Worm (Caenorhabditis elegans) whole organism, early embryonic: ENCODE data around the gene K08C7.7.
"Not testable (repeated sequence)": the region's sequence is repeated elsewhere in the genome, so short reads cannot be mapped to it uniquely, and the experiment has no call there.

Source experiments
- B0310.2 ChIP-seq: sonication (generic microtip); optimal IDR thresholded peaks from 2 replicates; lab custom pipeline; 2016; ENCODE audit warnings: mild to moderate bottlenecking, missing genetic modification characterization, missing compliant biosample characterization
- F13C5.2 ChIP-seq: sonication (generic microtip); optimal IDR thresholded peaks from 2 replicates; lab custom pipeline; 2017; ENCODE audit warnings: mild to moderate bottlenecking, missing genetic modification characterization, inconsistent platforms, missing compliant biosample characterization
- aly-1 ChIP-seq: sonication (generic microtip); optimal IDR thresholded peaks from 2 replicates; lab custom pipeline; 2016; ENCODE audit warnings: missing genetic modification characterization, missing compliant biosample characterization
- ama-1 ChIP-seq: fragments of 150-350 bp; optimal IDR thresholded peaks from 2 replicates; lab custom pipeline; 2014
- ceh-13 ChIP-seq: fragments of 200-800 bp; sonication (Bioruptor generic); optimal IDR thresholded peaks from 2 replicates; lab custom pipeline; 2018; ENCODE audit warnings: mild to moderate bottlenecking, missing genetic modification characterization, missing compliant biosample characterization
- ceh-36 ChIP-seq: sonication (generic microtip); optimal IDR thresholded peaks from 2 replicates; lab custom pipeline; 2016; ENCODE audit warnings: missing genetic modification characterization, inconsistent platforms, missing compliant biosample characterization
- ets-7 ChIP-seq: sonication (generic microtip); optimal IDR thresholded peaks from 2 replicates; lab custom pipeline; 2016; ENCODE audit warnings: missing genotype, missing genetic modification characterization, missing compliant biosample characterization
- flt-1 ChIP-seq: fragments of 200-800 bp; sonication (Bioruptor generic); IDR thresholded peaks from 2 replicates; pipeline ENCODE4 v1.3.6; 2022; ENCODE audit warnings: missing genetic modification characterization, missing compliant biosample characterization
- hmbx-1 ChIP-seq: sonication (generic microtip); optimal IDR thresholded peaks from 2 replicates; lab custom pipeline; 2016; ENCODE audit warnings: mild to moderate bottlenecking, missing genetic modification characterization, missing compliant biosample characterization
- hmg-4 ChIP-seq: fragments of 200-800 bp; sonication (Bioruptor generic); optimal IDR thresholded peaks from 2 replicates; lab custom pipeline; 2018; ENCODE audit warnings: mild to moderate bottlenecking, missing genetic modification characterization, missing compliant biosample characterization
- hnd-1 ChIP-seq: sonication (generic microtip); optimal IDR thresholded peaks from 2 replicates; lab custom pipeline; 2016; ENCODE audit warnings: missing genetic modification characterization, missing compliant biosample characterization
- pes-1 ChIP-seq: fragments of 200-800 bp; sonication (Bioruptor generic); IDR thresholded peaks from 2 replicates; pipeline ENCODE4 v1.3.6; 2022; ENCODE audit warnings: missing genetic modification reagents, missing genetic modification characterization, missing compliant biosample characterization
- scrt-1 ChIP-seq: fragments of 200-800 bp; sonication (Bioruptor generic); IDR thresholded peaks from 2 replicates; pipeline ENCODE4 v1.3.6; 2022; ENCODE audit warnings: missing genetic modification characterization, missing compliant biosample characterization
- sea-1 ChIP-seq: fragments of 200-800 bp; sonication (Bioruptor generic); conservative IDR thresholded peaks from 2 replicates; pipeline ENCODE4 v1.3.6; 2022; ENCODE audit warnings: missing genetic modification characterization, missing compliant biosample characterization
- tbx-11 ChIP-seq: fragments of 200-800 bp; sonication (Bioruptor generic); IDR thresholded peaks from 2 replicates; pipeline ENCODE4 v1.3.6; 2022; ENCODE audit warnings: missing genetic modification characterization, missing compliant biosample characterization
- tbx-37 ChIP-seq: fragments of 200-800 bp; sonication (Bioruptor generic); conservative IDR thresholded peaks from 2 replicates; pipeline ENCODE4 v1.3.6; 2022; ENCODE audit warnings: missing genetic modification reagents, missing genetic modification characterization, missing compliant biosample characterization
- tra-4 ChIP-seq: sonication (generic microtip); optimal IDR thresholded peaks from 2 replicates; lab custom pipeline; 2017; ENCODE audit warnings: missing genetic modification characterization, missing compliant biosample characterization

K08C7.7 gene

ce11 chrIV:10682155-10682749, 18.0 kb downstream of the K08C7.7 start, which contains the start of gene fmo-2:
TSS of gene fmo-2 (plus strand) at chrIV:10682524.
- no peak for TF ChIP-seq scrt-1 (GFP tag; lab: Robert Waterston, UW)

ce11 chrIV:10685758-10686157, 21.5 kb downstream of the K08C7.7 start, which contains the start of the genes K08C7.6 and R102.1:
TSS of gene K08C7.6 (minus strand) at chrIV:10685858.
TSS of gene R102.1 (plus strand) at chrIV:10686048.
- TF ChIP-seq F13C5.2 (tag; lab: Kevin White, UChicago) (no peak), ceh-36 (no peak), tbx-37 (GFP tag; lab: Robert Waterston, UW) (no peak), flt-1 (no peak), hmbx-1 (tag; lab: Kevin White, UChicago) (no peak), sea-1 (no peak), B0310.2 (no peak), tra-4 (tag; lab: Kevin White, UChicago) (no peak), tbx-11 (GFP tag; lab: Robert Waterston, UW) (no peak), hnd-1 (tag; lab: Kevin White, UChicago) (no peak), pes-1 (GFP tag; lab: Robert Waterston, UW) (no peak), ets-7 (no peak), hmg-4 (GFP tag; lab: Kevin White, UChicago) (no peak), ama-1 (lab: Kevin White, UChicago) (no peak), aly-1 (tag; lab: Kevin White, UChicago) (no peak), scrt-1 (GFP tag; lab: Robert Waterston, UW) (no peak), ceh-13 (GFP tag; lab: Kevin White, UChicago) (no peak)

DNA sequence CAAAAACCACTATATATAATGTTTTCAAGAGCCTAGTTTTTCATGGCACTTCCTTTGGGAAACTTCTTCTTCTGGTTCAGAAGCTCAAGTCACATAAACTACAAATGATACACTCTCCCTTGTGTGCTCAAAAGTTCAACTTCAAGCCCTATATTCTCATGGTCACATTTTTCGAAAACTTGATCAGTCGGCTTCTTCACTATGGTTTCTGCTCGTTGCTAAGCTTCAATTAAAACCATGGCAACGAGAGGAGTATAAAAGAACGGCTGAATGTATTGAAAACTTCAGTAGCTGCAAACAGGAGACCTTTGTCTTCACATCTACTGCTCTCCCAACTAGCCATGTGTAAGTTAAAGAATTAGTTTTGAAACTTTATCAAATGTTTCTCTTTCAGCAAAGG, 23.1 kb downstream of the K08C7.7 start, which contains the start of gene R102.2:
TSS of gene R102.2 (plus strand) at position 301 of the 400 bp plus-strand sequence.
- not testable (repeated sequence) for TF ChIP-seq hnd-1 (tag; lab: Kevin White, UChicago); ceh-13 (GFP tag; lab: Kevin White, UChicago); scrt-1 (GFP tag; lab: Robert Waterston, UW)

DNA sequence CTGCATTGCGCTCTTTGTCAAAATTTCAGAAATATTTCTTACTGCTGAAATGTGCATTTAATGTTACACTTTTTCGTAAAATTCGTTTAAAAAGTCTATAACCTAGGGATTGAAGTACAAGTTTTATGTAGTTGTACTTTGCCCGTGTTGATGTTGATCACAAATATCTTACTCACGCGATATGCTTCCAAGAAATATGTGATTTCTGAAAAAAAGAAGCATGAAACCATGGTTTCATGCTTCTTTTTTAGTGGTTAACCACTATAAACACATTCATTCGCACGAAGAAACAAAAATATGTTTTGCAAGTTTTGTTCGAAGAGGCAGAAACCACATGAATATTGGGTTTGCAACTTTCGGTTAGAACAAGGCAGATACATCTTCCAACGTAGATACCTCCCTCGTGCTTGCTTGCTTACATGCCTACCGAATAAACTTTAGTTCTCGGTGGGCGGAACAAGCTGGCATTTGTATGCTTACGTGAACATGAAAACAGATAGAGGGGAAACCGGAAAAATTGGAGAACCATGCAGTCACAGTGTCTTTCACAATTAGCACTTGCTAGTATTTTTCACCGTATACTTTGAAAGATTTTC, 24.8 kb downstream of the K08C7.7 start, which contains the start of gene R102.3:
TSS of gene R102.3 (plus strand) at position 546 of the 596 bp plus-strand sequence.
- no peak for TF ChIP-seq tbx-37 (GFP tag; lab: Robert Waterston, UW)
- TF ChIP-seq ama-1 (lab: Kevin White, UChicago): no peak
- TF ChIP-seq hmbx-1 (tag; lab: Kevin White, UChicago): no peak
- no peak for TF ChIP-seq F13C5.2 (tag; lab: Kevin White, UChicago)
- no peak for TF ChIP-seq B0310.2
- no peak for TF ChIP-seq sea-1
- no peak for TF ChIP-seq pes-1 (GFP tag; lab: Robert Waterston, UW)
- TF ChIP-seq tra-4 (tag; lab: Kevin White, UChicago): no peak
- no peak for TF ChIP-seq ceh-13 (GFP tag; lab: Kevin White, UChicago)

DNA sequence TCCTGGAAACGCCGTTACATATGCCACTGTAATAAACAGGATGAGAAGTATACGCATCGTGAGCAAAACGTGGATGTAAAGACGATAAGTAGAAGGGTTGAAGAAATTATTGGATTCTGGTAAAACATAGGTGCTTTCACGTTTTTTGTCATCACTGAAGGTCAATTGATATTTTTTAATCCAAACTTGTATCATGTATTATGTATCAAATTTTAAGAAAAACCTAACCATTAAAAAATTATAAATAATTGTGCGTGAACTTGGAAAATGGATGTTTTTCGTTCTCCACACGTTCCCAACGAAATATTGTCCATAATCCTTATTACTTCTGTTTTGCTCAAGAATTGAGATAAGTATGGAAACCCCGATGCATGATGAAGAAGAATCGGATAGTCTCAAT, 25.9 kb downstream of the K08C7.7 start, which contains the start of gene R102.8:
TSS of gene R102.8 (minus strand) at position 101 of the 400 bp plus-strand sequence.
- no peak for TF ChIP-seq tbx-11 (GFP tag; lab: Robert Waterston, UW)
- TF ChIP-seq tra-4 (tag; lab: Kevin White, UChicago): no peak
- no peak for TF ChIP-seq hnd-1 (tag; lab: Kevin White, UChicago)
- no peak for TF ChIP-seq ceh-13 (GFP tag; lab: Kevin White, UChicago)
- TF ChIP-seq ets-7: no peak
- TF ChIP-seq tbx-37 (GFP tag; lab: Robert Waterston, UW): no peak
- no peak for TF ChIP-seq hmg-4 (GFP tag; lab: Kevin White, UChicago)
- no peak for TF ChIP-seq ama-1 (lab: Kevin White, UChicago)
- TF ChIP-seq ceh-36: no peak

DNA sequence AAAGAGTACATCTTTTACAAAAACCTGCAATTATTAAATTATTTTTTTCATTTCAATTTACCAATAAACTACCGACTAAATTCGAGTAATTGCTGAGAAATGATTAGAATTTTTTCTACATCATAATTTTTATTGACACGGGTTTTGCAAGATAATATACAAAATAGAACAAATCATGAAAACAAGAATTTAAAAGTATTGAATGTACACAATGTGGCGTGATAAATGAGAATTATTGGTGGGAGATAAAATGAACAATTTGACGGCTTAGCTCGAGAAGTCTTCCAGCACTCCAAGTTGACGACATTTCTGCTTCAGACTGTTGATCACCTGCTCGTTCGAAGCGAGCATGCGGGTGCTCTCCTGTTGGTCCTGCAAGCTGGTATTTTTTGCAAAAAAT, 31.0 kb downstream of the K08C7.7 start, which contains the start of gene R102.4:
TSS of gene R102.4 (minus strand) at position 101 of the 400 bp plus-strand sequence.
- TF ChIP-seq pes-1 (GFP tag; lab: Robert Waterston, UW) (no peak), scrt-1 (GFP tag; lab: Robert Waterston, UW) (no peak), hmg-4 (GFP tag; lab: Kevin White, UChicago) (no peak), tra-4 (tag; lab: Kevin White, UChicago) (no peak), ama-1 (lab: Kevin White, UChicago) (no peak), ceh-36 (no peak), F13C5.2 (tag; lab: Kevin White, UChicago) (no peak), ceh-13 (GFP tag; lab: Kevin White, UChicago) (no peak), tbx-37 (GFP tag; lab: Robert Waterston, UW) (no peak), aly-1 (tag; lab: Kevin White, UChicago) (no peak), hmbx-1 (tag; lab: Kevin White, UChicago) (no peak), tbx-11 (GFP tag; lab: Robert Waterston, UW) (no peak), B0310.2 (no peak), flt-1 (no peak), ets-7 (no peak)

ce11 chrIV:10697022-10697979, 33.1 kb downstream of the K08C7.7 start, which contains the start of gene allo-1:
TSS of gene allo-1 (minus strand) at chrIV:10697072.
- TF ChIP-seq B0310.2: no peak
